Fruit fly (Drosophila melanogaster): ENCODE results near the gene mre11.

The mre11 gene

DNA sequence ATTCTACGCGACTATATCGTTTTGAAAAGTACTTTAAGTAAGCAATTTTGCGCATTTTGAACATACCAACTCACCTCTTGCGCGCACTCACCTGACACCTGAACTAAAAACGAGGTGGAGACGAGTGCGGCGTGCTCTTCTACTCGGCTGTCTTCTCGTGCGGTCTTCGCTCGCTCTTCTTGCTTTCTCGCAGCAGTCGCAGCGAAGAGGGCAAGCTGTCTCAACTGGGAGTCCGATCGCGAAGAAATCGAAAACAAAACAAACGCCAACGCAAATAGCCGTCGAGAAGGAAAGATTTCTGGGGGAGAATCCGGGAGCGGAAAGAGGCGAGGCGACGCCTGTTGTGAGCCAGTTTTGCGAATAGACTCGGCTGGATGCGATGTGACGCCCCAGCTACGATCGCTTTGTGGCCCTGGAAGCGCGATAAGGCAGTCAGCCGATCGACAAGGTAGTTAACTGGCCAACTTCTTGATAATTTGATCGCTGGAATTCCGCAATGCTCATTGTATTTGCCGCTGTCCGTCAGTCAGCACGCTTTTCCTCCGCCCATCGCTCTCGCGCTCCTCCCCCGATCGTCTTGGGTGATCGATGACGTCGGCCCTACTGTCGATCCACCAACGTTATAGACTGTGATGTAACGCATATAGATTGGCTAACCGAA, 10.1 kb upstream of the mre11 start (continued):
- TF ChIP-seq CG4730 (GFP tag; IDR thresholded peaks at IDR 0.05): no peak
- TF ChIP-seq nau (GFP tag; optimal IDR thresholded peaks at IDR 0.05): no peak
- TF ChIP-seq CG4360 (GFP tag; IDR thresholded peaks at IDR 0.05): no peak
- no peak for TF ChIP-seq bcd (GFP tag; optimal IDR thresholded peaks at IDR 0.05)
- no peak for TF ChIP-seq CG18764 (GFP tag; optimal IDR thresholded peaks at IDR 0.05)
- no peak for TF ChIP-seq ash1 (GFP tag; optimal IDR thresholded peaks at IDR 0.05)
- TF ChIP-seq lola (GFP tag; optimal IDR thresholded peaks at IDR 0.05): no peak
- TF ChIP-seq ac (GFP tag; optimal IDR thresholded peaks at IDR 0.05): no peak
- no peak for TF ChIP-seq CG1647 (GFP tag; optimal IDR thresholded peaks at IDR 0.05)
- TF ChIP-seq CG7839 (tag; optimal IDR thresholded peaks at IDR 0.05): no peak
- TF ChIP-seq Awh (GFP tag; IDR thresholded peaks at IDR 0.05): peak; percentile 53; the same call in 1 of the 2 replicates
- peak; percentile 55; the same call in 1 of the 3 replicates for TF ChIP-seq Dbx (GFP tag; IDR thresholded peaks at IDR 0.05)
- TF ChIP-seq Hr78 (GFP tag; optimal IDR thresholded peaks at IDR 0.05): no peak
- TF ChIP-seq H15 (GFP tag; IDR thresholded peaks at IDR 0.05): no peak
- TF ChIP-seq CoRest (tag; optimal IDR thresholded peaks at IDR 0.05): no peak
- peak; percentile 43 for TF ChIP-seq sens (GFP tag)
- no peak for TF ChIP-seq kah (GFP tag; optimal IDR thresholded peaks at IDR 0.05)
- no peak; the same call in 2 of the 3 replicates for TF ChIP-seq CG34422 (GFP tag; IDR thresholded peaks at IDR 0.05)
- no peak for TF ChIP-seq slou (GFP tag; optimal IDR thresholded peaks at IDR 0.05)
- no peak for TF ChIP-seq CG14965 (GFP tag; optimal IDR thresholded peaks at IDR 0.05; ENCODE audit: borderline replicate concordance)
- no peak for TF ChIP-seq CG11696 (GFP tag; IDR thresholded peaks at IDR 0.05)
- no peak for TF ChIP-seq Ets65A (GFP tag)
- peak; percentile 29 for TF ChIP-seq CHES-1-like (GFP tag; optimal IDR thresholded peaks at IDR 0.05)
- TF ChIP-seq GATAe (GFP tag; conservative IDR thresholded peaks at IDR 0.05): peak; percentile 56; the same call in 1 of the 2 replicates
- TF ChIP-seq CG32772 (GFP tag; IDR thresholded peaks at IDR 0.05): no peak
- TF ChIP-seq sc (optimal IDR thresholded peaks at IDR 0.05): no peak
- no peak for TF ChIP-seq sc (GFP tag; optimal IDR thresholded peaks at IDR 0.05)
- TF ChIP-seq vvl (GFP tag; IDR thresholded peaks at IDR 0.05): peak; percentile 61; the same call in 1 of the 2 replicates
- TF ChIP-seq Scr (GFP tag; IDR thresholded peaks at IDR 0.05; ENCODE audit: partially characterized antibody): no peak; the same call in 1 of the 2 replicates
- TF ChIP-seq PHDP (tag; optimal IDR thresholded peaks at IDR 0.05): no peak
- TF ChIP-seq BEAF-32 (GFP tag; optimal IDR thresholded peaks at IDR 0.05): no peak
- no peak for TF ChIP-seq CG10654 (GFP tag; optimal IDR thresholded peaks at IDR 0.05)
- TF ChIP-seq Sox102F (GFP tag; optimal IDR thresholded peaks at IDR 0.05): no peak
- TF ChIP-seq pros (GFP tag; optimal IDR thresholded peaks at IDR 0.05): peak; percentile 66
- no peak for TF ChIP-seq Hr39 (optimal IDR thresholded peaks at IDR 0.05)
- TF ChIP-seq CG3838 (GFP tag; optimal IDR thresholded peaks at IDR 0.05): no peak
- TF ChIP-seq jigr1 (GFP tag; IDR thresholded peaks at IDR 0.05): no peak
- TF ChIP-seq D19A (tag; optimal IDR thresholded peaks at IDR 0.05): no peak
- no peak for TF ChIP-seq vnd (GFP tag; IDR thresholded peaks at IDR 0.05; ENCODE audit: partially characterized antibody)
- TF ChIP-seq unpg (GFP tag; optimal IDR thresholded peaks at IDR 0.05): no peak
- TF ChIP-seq trh (GFP tag; optimal IDR thresholded peaks at IDR 0.05): no peak
- no peak for TF ChIP-seq pan (optimal IDR thresholded peaks at IDR 0.05)
- no peak for TF ChIP-seq pan (GFP tag; optimal IDR thresholded peaks at IDR 0.05 in 1 of 2, IDR thresholded peaks at IDR 0.05 in 1 of 2)
- TF ChIP-seq hkb (optimal IDR thresholded peaks at IDR 0.05): no peak
- no peak for TF ChIP-seq hkb (GFP tag; IDR thresholded peaks at IDR 0.05)
- TF ChIP-seq disco-r (GFP tag; optimal IDR thresholded peaks at IDR 0.05): no peak
- TF ChIP-seq sug (tag; optimal IDR thresholded peaks at IDR 0.05): peak; percentile 81
- TF ChIP-seq btn (GFP tag; optimal IDR thresholded peaks at IDR 0.05): no peak
- no peak for TF ChIP-seq CG12071 (GFP tag; optimal IDR thresholded peaks at IDR 0.05)
- TF ChIP-seq scrt (GFP tag; optimal IDR thresholded peaks at IDR 0.05): no peak
- TF ChIP-seq CG12104 (GFP tag; optimal IDR thresholded peaks at IDR 0.05): no peak

Data from whole organism, embryonic.